Worm (Caenorhabditis elegans) whole organism, midembryonic: Measurements from ENCODE around the gene W03F8.6.
"Not testable (repeated sequence)": the region's sequence is repeated elsewhere in the genome, so short reads cannot be mapped to it uniquely, and the experiment has no call there.

Source experiments
- T22C8.4 ChIP-seq: fragments of 200-800 bp; sonication (Bioruptor generic); IDR thresholded peaks from 2 replicates; pipeline ENCODE4 v1.3.6; 2022; ENCODE audit warnings: missing genetic modification characterization, missing compliant biosample characterization
- cog-1 ChIP-seq: sonication (generic microtip); optimal IDR thresholded peaks from 2 replicates; lab custom pipeline; 2016; ENCODE audit warnings: missing genetic modification characterization, missing compliant biosample characterization
- flt-1 ChIP-seq: fragments of 200-800 bp; sonication (Bioruptor generic); IDR thresholded peaks from 2 replicates; pipeline ENCODE4 v1.3.6; 2022; ENCODE audit warnings: missing genetic modification characterization, missing compliant biosample characterization
- ref-1 ChIP-seq: fragments of 200-800 bp; sonication (Bioruptor generic); conservative IDR thresholded peaks from 2 replicates; pipeline ENCODE4 v1.3.6; 2022; ENCODE audit warnings: missing genetic modification reagents, missing genetic modification characterization, missing compliant biosample characterization
- ztf-29 ChIP-seq: fragments of 200-800 bp; sonication (Bioruptor generic); IDR thresholded peaks from 2 replicates; pipeline ENCODE4 v1.3.6; 2022; ENCODE audit warnings: missing genetic modification reagents, missing genetic modification characterization, missing compliant biosample characterization

DNA sequence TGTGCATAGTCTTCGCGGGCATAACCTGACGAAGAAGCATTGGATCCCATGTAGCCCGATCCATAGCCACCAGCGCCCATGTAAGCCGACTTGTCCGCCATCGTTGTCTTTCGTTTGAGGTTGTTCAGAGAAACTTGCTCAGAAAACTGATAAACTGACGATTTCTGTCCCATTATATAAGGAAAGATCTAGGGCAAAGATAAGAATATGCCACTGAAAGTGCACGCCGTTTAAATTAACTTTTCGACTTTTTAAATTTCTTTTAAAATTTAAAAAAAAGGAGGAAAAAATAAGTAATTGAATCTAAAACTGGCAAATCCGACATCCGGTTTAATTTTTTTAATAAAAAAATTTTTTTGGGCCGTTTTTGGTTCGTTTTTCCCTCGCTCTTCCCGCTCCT is 20.8 kb downstream of the W03F8.6 start, which contains the start of gene nspd-6:
- TF ChIP-seq cog-1 (tag; lab: Kevin White, UChicago); ztf-29 (GFP tag; lab: Robert Waterston, UW); T22C8.4 (GFP tag; lab: Robert Waterston, UW); flt-1 (GFP tag; lab: Robert Waterston, UW); ref-1 (GFP tag; lab: Robert Waterston, UW): not testable (repeated sequence)
